Worm (Caenorhabditis elegans) whole organism, midembryonic: Measurements from ENCODE around the gene idpp-15.

Experiments
- flt-1 ChIP-seq: fragments of 200-800 bp; sonication (Bioruptor generic); IDR thresholded peaks from 2 replicates; pipeline ENCODE4 v1.3.6; 2022; ENCODE audit warnings: missing genetic modification characterization, missing compliant biosample characterization
- klf-2 ChIP-seq: fragments of 200-800 bp; sonication (Bioruptor generic); conservative IDR thresholded peaks from 2 replicates; pipeline ENCODE4 v1.3.6; 2022; ENCODE audit warnings: missing genetic modification reagents, missing genetic modification characterization, missing compliant biosample characterization
- ref-1 ChIP-seq: fragments of 200-800 bp; sonication (Bioruptor generic); conservative IDR thresholded peaks from 2 replicates; pipeline ENCODE4 v1.3.6; 2022; ENCODE audit warnings: missing genetic modification reagents, missing genetic modification characterization, missing compliant biosample characterization
- tab-1 ChIP-seq: fragments of 200-800 bp; sonication (Bioruptor generic); IDR thresholded peaks from 2 replicates; pipeline ENCODE4 v1.3.6; 2022; ENCODE audit warnings: missing genetic modification characterization, missing compliant biosample characterization
- ztf-23 ChIP-seq: fragments of 200-800 bp; sonication (Bioruptor generic); IDR thresholded peaks from 2 replicates; pipeline ENCODE4 v1.3.6; 2022; ENCODE audit warnings: missing genetic modification reagents, missing genetic modification characterization, missing compliant biosample characterization
- ztf-29 ChIP-seq: fragments of 200-800 bp; sonication (Bioruptor generic); IDR thresholded peaks from 2 replicates; pipeline ENCODE4 v1.3.6; 2022; ENCODE audit warnings: missing genetic modification reagents, missing genetic modification characterization, missing compliant biosample characterization

ce11 chrIII:8571845-8572244 is 47.0 kb downstream of the idpp-15 start:
- TF ChIP-seq tab-1 (GFP tag; lab: Robert Waterston, UW) (no peak), ztf-29 (GFP tag; lab: Robert Waterston, UW) (no peak), flt-1 (GFP tag; lab: Robert Waterston, UW) (no peak), ztf-23 (GFP tag; lab: Robert Waterston, UW) (no peak), ref-1 (GFP tag; lab: Robert Waterston, UW) (no peak), klf-2 (GFP tag; lab: Robert Waterston, UW) (no peak)
